Fruit fly (Drosophila melanogaster) whole organism, embryonic: ENCODE measurements around the gene AsnRS.

Source experiments
- Awh ChIP-seq: fragments of 200-800 bp; sonication (Bioruptor generic); IDR thresholded peaks from 2 replicates; pipeline ENCODE4, ENCODE4 v1.3.6; 2022; ENCODE audit warnings: missing biosample characterization, missing genetic modification characterization
- CG15479 ChIP-seq: fragments of 200-800 bp; sonication (Bioruptor generic); optimal IDR thresholded peaks from 3 replicates; lab custom pipeline; 2019; ENCODE audit warnings: missing biosample characterization, mild to moderate bottlenecking, missing genetic modification characterization, moderate library complexity
- CG15696 ChIP-seq: fragments of 200-800 bp; sonication (Bioruptor generic); optimal IDR thresholded peaks from 2 replicates; lab custom pipeline; 2019; ENCODE audit warnings: missing biosample characterization, mild to moderate bottlenecking, missing genetic modification characterization, moderate library complexity
- CG2120 ChIP-seq: fragments of 200-800 bp; sonication (Bioruptor generic); optimal IDR thresholded peaks from 3 replicates; lab custom pipeline; 2016; ENCODE audit warnings: missing biosample characterization, missing genetic modification characterization
- CG3838 ChIP-seq: fragments of 200-800 bp; sonication (Bioruptor generic); optimal IDR thresholded peaks from 3 replicates; lab custom pipeline; 2016; ENCODE audit warnings: missing biosample characterization, missing genetic modification characterization
- CG4820 ChIP-seq: fragments of 200-800 bp; sonication (Bioruptor generic); optimal IDR thresholded peaks from 3 replicates; lab custom pipeline; 2016; ENCODE audit warnings: missing biosample characterization, missing genetic modification characterization
- CG5953 ChIP-seq: fragments of 200-800 bp; sonication (Bioruptor generic); IDR thresholded peaks from 2 replicates; pipeline ENCODE4 v1.3.6; 2022; ENCODE audit warnings: missing biosample characterization, missing genetic modification characterization
- CG7271 ChIP-seq: fragments of 200-800 bp; sonication (Bioruptor generic); optimal IDR thresholded peaks from 2 replicates; lab custom pipeline; 2018; ENCODE audit warnings: missing biosample characterization, mild to moderate bottlenecking, missing genetic modification characterization, moderate library complexity
- CG7372 ChIP-seq: fragments of 200-800 bp; sonication (Bioruptor generic); IDR thresholded peaks from 2 replicates; pipeline ENCODE4 v1.3.6; 2022; ENCODE audit warnings: missing biosample characterization, missing genetic modification characterization
- CG7839 ChIP-seq: fragments of 200-800 bp; sonication (Bioruptor generic); optimal IDR thresholded peaks from 3 replicates; lab custom pipeline; 2018; ENCODE audit warnings: missing biosample characterization, mild to moderate bottlenecking, missing genetic modification characterization, moderate library complexity
- CG8281 ChIP-seq: fragments of 200-800 bp; sonication (Bioruptor generic); optimal IDR thresholded peaks from 2 replicates; lab custom pipeline; 2018; ENCODE audit warnings: missing biosample characterization, mild to moderate bottlenecking, missing genetic modification characterization, moderate library complexity
- CG8765 ChIP-seq: fragments of 200-800 bp; sonication (Bioruptor generic); IDR thresholded peaks from 2 replicates; pipeline ENCODE4 v1.3.6; 2022; ENCODE audit warnings: missing biosample characterization, missing genetic modification characterization
- CG9797 ChIP-seq: fragments of 200-800 bp; sonication (Bioruptor generic); optimal IDR thresholded peaks from 3 replicates; lab custom pipeline; 2018; ENCODE audit warnings: missing biosample characterization, mild to moderate bottlenecking, missing genetic modification characterization
- CTCF ChIP-seq: fragments of 200-800 bp; sonication (Bioruptor generic); optimal IDR thresholded peaks from 2 replicates; lab custom pipeline; 2017; ENCODE audit warnings: missing biosample characterization, mild to moderate bottlenecking, missing genetic modification characterization, moderate library complexity
- Dip3 ChIP-seq: fragments of 200-800 bp; sonication (Bioruptor generic); optimal IDR thresholded peaks from 3 replicates; lab custom pipeline; 2016; ENCODE audit warnings: missing biosample characterization, missing genetic modification characterization
- Hand ChIP-seq: fragments of 200-800 bp; sonication (Bioruptor generic); optimal IDR thresholded peaks from 2 replicates; lab custom pipeline; 2017; ENCODE audit warnings: mild to moderate bottlenecking, missing biosample characterization, missing genetic modification reagents, missing genetic modification characterization
- Hey ChIP-seq: fragments of 200-800 bp; sonication (Bioruptor generic); optimal IDR thresholded peaks from 3 replicates; lab custom pipeline; 2018; ENCODE audit warnings: missing biosample characterization, mild to moderate bottlenecking, missing genetic modification characterization
- HmgZ ChIP-seq: fragments of 200-800 bp; sonication (Bioruptor generic); optimal IDR thresholded peaks from 2 replicates; lab custom pipeline; 2018; ENCODE audit warnings: missing biosample characterization, mild to moderate bottlenecking, missing genetic modification characterization
- Kr ChIP-seq: fragments of 200-800 bp; sonication (Bioruptor generic); optimal IDR thresholded peaks from 2 replicates; lab custom pipeline; 2017; ENCODE audit warnings: missing biosample characterization, mild to moderate bottlenecking, missing genetic modification characterization
- Lim3 ChIP-seq: fragments of 200-800 bp; sonication (Bioruptor generic); IDR thresholded peaks from 2 replicates; pipeline ENCODE4 v1.3.6; 2022; ENCODE audit warnings: missing biosample characterization, missing genetic modification characterization
- Med ChIP-seq: fragments of 200-800 bp; sonication (Bioruptor generic); peaks from one replicate; lab custom pipeline; 2016; ENCODE audit warnings: missing biosample characterization, missing genetic modification characterization, mild to moderate bottlenecking, inconsistent platforms, moderate library complexity
- Nf-YB ChIP-seq: fragments of 200-800 bp; sonication (Bioruptor generic); optimal IDR thresholded peaks from 3 replicates; lab custom pipeline; 2019; ENCODE audit warnings: missing biosample characterization, mild to moderate bottlenecking, missing genetic modification characterization, moderate library complexity
- Xrp1 ChIP-seq: fragments of 200-800 bp; sonication (Bioruptor generic); IDR thresholded peaks from 2 replicates; pipeline ENCODE4 v1.3.6; 2022; ENCODE audit warnings: missing biosample characterization, missing genetic modification characterization
- ab ChIP-seq: fragments of 200-800 bp; sonication (Bioruptor generic); optimal IDR thresholded peaks from 2 replicates; lab custom pipeline; 2016; ENCODE audit warnings: missing biosample characterization, missing genetic modification characterization
- cad ChIP-seq: fragments of >200 bp; optimal IDR thresholded peaks from 2 replicates; lab custom pipeline; 2017; ENCODE audit warnings: missing biosample characterization, missing genetic modification characterization
- crol ChIP-seq: fragments of 200-800 bp; sonication (Bioruptor generic); IDR thresholded peaks from 2 replicates; pipeline ENCODE4 v1.3.6; 2022; ENCODE audit warnings: missing biosample characterization, missing genetic modification characterization
- exex ChIP-seq: fragments of 200-800 bp; sonication (Bioruptor generic); optimal IDR thresholded peaks from 4 replicates; lab custom pipeline; 2018; ENCODE audit warnings: missing biosample characterization, mild to moderate bottlenecking, missing genetic modification characterization, moderate library complexity
- fd102C ChIP-seq: fragments of 200-800 bp; sonication (Bioruptor generic); optimal IDR thresholded peaks from 2 replicates; lab custom pipeline; 2018; ENCODE audit warnings: missing biosample characterization, mild to moderate bottlenecking, missing genetic modification characterization, moderate library complexity
- grn ChIP-seq: fragments of 200-800 bp; sonication (Bioruptor generic); optimal IDR thresholded peaks from 3 replicates; lab custom pipeline; 2017; ENCODE audit warnings: missing biosample characterization, missing genetic modification characterization
- hbn ChIP-seq: fragments of 200-800 bp; sonication (Bioruptor generic); IDR thresholded peaks from 2 replicates; pipeline ENCODE4 v1.3.6; 2022; ENCODE audit warnings: missing biosample characterization, missing genetic modification characterization; ENCODE audit not compliant: partially characterized antibody
- her ChIP-seq: fragments of 200-800 bp; sonication (Bioruptor generic); optimal IDR thresholded peaks from 2 replicates; lab custom pipeline; 2016; ENCODE audit warnings: missing biosample characterization, missing genetic modification characterization
- insv ChIP-seq, 2 experiments: fragments of 200-800 bp; sonication (Bioruptor generic); optimal IDR thresholded peaks; 3 replicates each; lab custom pipeline; 2016 to 2018; ENCODE audit warnings: missing biosample characterization in 2 of 2, missing genetic modification characterization in 2 of 2
- kni ChIP-seq: fragments of 200-800 bp; sonication (Bioruptor generic); optimal IDR thresholded peaks from 3 replicates; lab custom pipeline; 2017; ENCODE audit warnings: mild to moderate bottlenecking, missing biosample characterization, missing genetic modification reagents, missing genetic modification characterization
- lab ChIP-seq: fragments of 200-800 bp; sonication (Bioruptor generic); optimal IDR thresholded peaks from 3 replicates; lab custom pipeline; 2017; ENCODE audit warnings: missing biosample characterization, missing genetic modification characterization, mild to moderate bottlenecking, moderate library complexity, missing genetic modification reagents
- lilli ChIP-seq: fragments of 200-800 bp; sonication (Bioruptor generic); optimal IDR thresholded peaks from 3 replicates; lab custom pipeline; 2016; ENCODE audit warnings: missing biosample characterization, missing genetic modification characterization
- luna ChIP-seq: fragments of 200-800 bp; sonication (Bioruptor generic); optimal IDR thresholded peaks from 2 replicates; lab custom pipeline; 2016; ENCODE audit warnings: missing biosample characterization, missing genetic modification characterization
- mam ChIP-seq: fragments of 200-800 bp; sonication (Bioruptor generic); optimal IDR thresholded peaks from 3 replicates; lab custom pipeline; 2016; ENCODE audit warnings: missing biosample characterization, missing genetic modification characterization
- nerfin-1 ChIP-seq: fragments of 200-800 bp; sonication (Bioruptor generic); optimal IDR thresholded peaks from 3 replicates; lab custom pipeline; 2019; ENCODE audit warnings: missing biosample characterization, mild to moderate bottlenecking, missing genetic modification characterization, moderate library complexity
- pita ChIP-seq: fragments of 200-800 bp; sonication (Bioruptor generic); optimal IDR thresholded peaks from 2 replicates; lab custom pipeline; 2017; ENCODE audit warnings: missing biosample characterization, mild to moderate bottlenecking, missing genetic modification characterization
- pros ChIP-seq: fragments of 200-800 bp; sonication (Bioruptor generic); optimal IDR thresholded peaks from 3 replicates; lab custom pipeline; 2019; ENCODE audit warnings: missing biosample characterization, mild to moderate bottlenecking, missing genetic modification characterization, moderate library complexity
- rib ChIP-seq: fragments of 200-800 bp; sonication (Bioruptor generic); IDR thresholded peaks from 2 replicates; pipeline ENCODE4 v1.3.6; 2022; ENCODE audit warnings: missing biosample characterization, missing genetic modification characterization
- sens-2 ChIP-seq: fragments of 200-800 bp; sonication (Bioruptor generic); IDR thresholded peaks from 2 replicates; pipeline ENCODE4 v1.3.6; 2022; ENCODE audit warnings: missing biosample characterization, missing genetic modification characterization
- so ChIP-seq: fragments of 200-800 bp; sonication (Bioruptor generic); IDR thresholded peaks from 3 replicates; pipeline ENCODE4 v1.3.6; 2022; ENCODE audit warnings: missing biosample characterization, missing genetic modification characterization
- tll ChIP-seq, 2 experiments: fragments of 200-800 bp in 1 of 2; fragments of >200 bp in 1 of 2; sonication (Bioruptor generic) in 1 of 2; optimal IDR thresholded peaks; 2 replicates each; lab custom pipeline; 2017 to 2019; ENCODE audit warnings: missing biosample characterization in 2 of 2, missing genetic modification characterization in 2 of 2, mild to moderate bottlenecking in 1 of 2, moderate library complexity in 1 of 2
- trem ChIP-seq: fragments of 200-800 bp; optimal IDR thresholded peaks from 3 replicates; lab custom pipeline; 2019; ENCODE audit warnings: missing biosample characterization, mild to moderate bottlenecking, missing genetic modification characterization, moderate library complexity
- tup ChIP-seq: fragments of 200-800 bp; sonication (Bioruptor generic); optimal IDR thresholded peaks from 2 replicates; lab custom pipeline; 2016; ENCODE audit warnings: missing biosample characterization, mild to moderate bottlenecking, missing genetic modification characterization, moderate library complexity
- twi ChIP-seq: fragments of 200-800 bp; optimal IDR thresholded peaks from 2 replicates; lab custom pipeline; 2019; ENCODE audit warnings: missing biosample characterization, mild to moderate bottlenecking, missing genetic modification characterization, moderate library complexity
- unc-4 ChIP-seq: fragments of 200-800 bp; sonication (Bioruptor generic); IDR thresholded peaks from 2 replicates; pipeline ENCODE4 v1.3.6; 2022; ENCODE audit warnings: missing biosample characterization, missing genetic modification characterization; ENCODE audit not compliant: partially characterized antibody

Gene AsnRS

dm6 chr2L:19103176-19103921 lies 28.4 kb downstream of the AsnRS start:
- no peak for TF ChIP-seq luna
- TF ChIP-seq twi (tag; lab: Kevin White, UChicago): peak; percentile 6
- TF ChIP-seq Nf-YB: peak; percentile 4
- TF ChIP-seq rib (GFP tag; lab: Robert Waterston, UW): no peak
- peak; percentile 45 for TF ChIP-seq nerfin-1
- TF ChIP-seq Kr (GFP tag; lab: Kevin White, UChicago): peak; percentile 78
- TF ChIP-seq sens-2: no peak
- TF ChIP-seq CG15696 (tag; lab: Kevin White, UChicago): peak; percentile 2
- peak; percentile 40 for TF ChIP-seq kni (GFP tag; lab: Kevin White, UChicago)
- 0 out of 2 replicates have a peak, but pooled peaks have one; percentile 48 for TF ChIP-seq Awh (GFP tag; lab: Robert Waterston, UW)
- TF ChIP-seq mam (GFP tag; lab: Kevin White, UChicago): no peak
- TF ChIP-seq CG3838 (GFP tag; lab: Kevin White, UChicago): no peak
- TF ChIP-seq pros (GFP tag; lab: Kevin White, UChicago): peak; percentile 79
- TF ChIP-seq her (GFP tag; lab: Kevin White, UChicago): no peak
- peak; percentile 94 for TF ChIP-seq Hey (tag; lab: Kevin White, UChicago)
- TF ChIP-seq tll (GFP tag; optimal IDR thresholded peaks at IDR 0.05; lab: Kevin White, UChicago): peak in 1 of 2 experiments; percentile 76
- TF ChIP-seq trem: no peak
- TF ChIP-seq fd102C (GFP tag; lab: Kevin White, UChicago): peak; percentile 4
- peak; percentile 34 for TF ChIP-seq Med (GFP tag; lab: Kevin White, UChicago)
- peak; percentile 19 for TF ChIP-seq CG15479 (GFP tag; lab: Kevin White, UChicago)
- TF ChIP-seq crol (GFP tag; lab: Robert Waterston, UW): peak; percentile 84

dm6 chr2L:19101744-19102143 lies 30.0 kb downstream of the AsnRS start, which contains the start of the genes CG17344 and CG43731:
Gene CG17344 (plus strand): TSS chr2L:19102044.
Gene CG43731 (plus strand): TSS chr2L:19102044.
- TF ChIP-seq Hand: no peak
- TF ChIP-seq pita (GFP tag; lab: Kevin White, UChicago): no peak
- no peak for TF ChIP-seq CG7271 (tag; lab: Kevin White, UChicago)
- no peak for TF ChIP-seq CG2120 (GFP tag; lab: Kevin White, UChicago)
- TF ChIP-seq CG5953 (GFP tag; lab: Robert Waterston, UW): no peak
- no peak for TF ChIP-seq so (GFP tag; lab: Robert Waterston, UW)

- no peak for TF ChIP-seq CG9797 (GFP tag; lab: Kevin White, UChicago)
- TF ChIP-seq HmgZ: no peak
- no peak for TF ChIP-seq CG4820 (GFP tag; lab: Kevin White, UChicago)
- no peak for TF ChIP-seq unc-4 (GFP tag; lab: Robert Waterston, UW)
- TF ChIP-seq lilli (GFP tag; lab: Kevin White, UChicago): no peak
- TF ChIP-seq CG7839 (tag; lab: Kevin White, UChicago): no peak
- no peak for TF ChIP-seq cad (GFP tag; lab: Kevin White, UChicago)
- no peak for TF ChIP-seq Dip3 (GFP tag; lab: Kevin White, UChicago)
- TF ChIP-seq tup (GFP tag; lab: Kevin White, UChicago): no peak
- TF ChIP-seq Xrp1 (GFP tag; lab: Robert Waterston, UW): no peak
- TF ChIP-seq hbn (GFP tag; lab: Robert Waterston, UW): no peak
- TF ChIP-seq CG7372 (GFP tag; lab: Robert Waterston, UW): no peak
- TF ChIP-seq ab (GFP tag; lab: Kevin White, UChicago): no peak
- TF ChIP-seq her (GFP tag; lab: Kevin White, UChicago): no peak
- TF ChIP-seq grn (GFP tag; lab: Kevin White, UChicago): peak; percentile 52
- no peak for TF ChIP-seq CG8765
- peak; percentile 2 for TF ChIP-seq lab (GFP tag; lab: Kevin White, UChicago)
- peak; percentile 82; the same call in 1 of the 2 replicates for TF ChIP-seq Lim3 (GFP tag; lab: Robert Waterston, UW)
- TF ChIP-seq insv (GFP tag; optimal IDR thresholded peaks at IDR 0.05; lab: Kevin White, UChicago): no peak
- no peak for TF ChIP-seq CTCF (GFP tag; lab: Kevin White, UChicago)
- TF ChIP-seq exex (tag; lab: Kevin White, UChicago): peak; percentile 48
- TF ChIP-seq Med (GFP tag; lab: Kevin White, UChicago): peak; percentile 68
- no peak for TF ChIP-seq CG8281 (tag; lab: Kevin White, UChicago)
These were observed 33.1 kb downstream of the AsnRS start for dm6 chr2L:19098668-19099067.
